Fruit fly (Drosophila melanogaster) whole organism, pupa: ENCODE measurements around the gene CG11760.

Experiments used
- CG10348 ChIP-seq: fragments of 200-800 bp; sonication (Bioruptor generic); IDR thresholded peaks from 2 replicates; pipeline ENCODE4 v1.3.6; 2022; ENCODE audit warnings: missing biosample characterization, missing genetic modification characterization
- CG12605 ChIP-seq: fragments of 200-800 bp; sonication (Bioruptor generic); IDR thresholded peaks from 2 replicates; pipeline ENCODE4 v1.3.6; 2022; ENCODE audit warnings: missing biosample characterization, missing genetic modification characterization
- CG13204 ChIP-seq: fragments of 200-800 bp; sonication (Bioruptor generic); optimal IDR thresholded peaks from 2 replicates; lab custom pipeline; 2018; ENCODE audit warnings: missing biosample characterization, mild to moderate bottlenecking, missing genetic modification characterization, moderate library complexity
- CG14655 ChIP-seq: fragments of 200-800 bp; sonication (Bioruptor generic); optimal IDR thresholded peaks from 3 replicates; lab custom pipeline; 2017; ENCODE audit warnings: mild to moderate bottlenecking, missing biosample characterization, missing genetic modification reagents, missing genetic modification characterization
- CG15710 ChIP-seq: fragments of 200-800 bp; sonication (Bioruptor generic); optimal IDR thresholded peaks from 2 replicates; lab custom pipeline; 2018; ENCODE audit warnings: missing biosample characterization, mild to moderate bottlenecking, missing genetic modification characterization, moderate library complexity
- CG17806 ChIP-seq: fragments of 200-800 bp; sonication (Bioruptor generic); optimal IDR thresholded peaks from 2 replicates; lab custom pipeline; 2018; ENCODE audit warnings: missing biosample characterization, mild to moderate bottlenecking, missing genetic modification characterization, moderate library complexity
- CG32121 ChIP-seq: fragments of 200-800 bp; sonication (Bioruptor generic); IDR thresholded peaks from 2 replicates; pipeline ENCODE4 v1.3.6; 2022; ENCODE audit warnings: missing biosample characterization, missing genetic modification characterization
- CG34367 ChIP-seq: fragments of 200-800 bp; sonication (Bioruptor generic); optimal IDR thresholded peaks from 2 replicates; lab custom pipeline; 2018; ENCODE audit warnings: missing biosample characterization, mild to moderate bottlenecking, missing genetic modification characterization
- CG4496 ChIP-seq: fragments of 200-800 bp; sonication (Bioruptor generic); IDR thresholded peaks from 3 replicates; pipeline ENCODE4 v1.3.6; 2022; ENCODE audit warnings: missing biosample characterization, missing genetic modification characterization
- CG8159 ChIP-seq: fragments of 200-800 bp; sonication (Bioruptor generic); optimal IDR thresholded peaks from 3 replicates; lab custom pipeline; 2018; ENCODE audit warnings: missing biosample characterization, mild to moderate bottlenecking, missing genetic modification characterization, moderate library complexity
- CG8301 ChIP-seq: fragments of 200-800 bp; sonication (Bioruptor generic); optimal IDR thresholded peaks from 2 replicates; lab custom pipeline; 2018; ENCODE audit warnings: missing biosample characterization, mild to moderate bottlenecking, missing genetic modification characterization
- CG9948 ChIP-seq: fragments of 200-800 bp; sonication (Bioruptor generic); optimal IDR thresholded peaks from 2 replicates; lab custom pipeline; 2018; ENCODE audit warnings: missing biosample characterization, mild to moderate bottlenecking, missing genetic modification characterization, moderate library complexity
- D1 ChIP-seq: fragments of 200-800 bp; sonication (Bioruptor generic); optimal IDR thresholded peaks from 2 replicates; lab custom pipeline; 2018; ENCODE audit warnings: missing biosample characterization, mild to moderate bottlenecking, missing genetic modification characterization, moderate library complexity
- EcR ChIP-seq: fragments of 200-800 bp; sonication (Bioruptor generic); optimal IDR thresholded peaks from 3 replicates; lab custom pipeline; 2019; ENCODE audit warnings: missing biosample characterization, missing genetic modification characterization, mild to moderate bottlenecking, moderate library complexity, missing genetic modification reagents
- Ets98B ChIP-seq: fragments of 200-800 bp; sonication (Bioruptor generic); IDR thresholded peaks from 2 replicates; pipeline ENCODE4 v1.3.6; 2022; ENCODE audit warnings: missing biosample characterization, missing genetic modification characterization
- Pif1A ChIP-seq: fragments of 200-800 bp; sonication (Bioruptor generic); optimal IDR thresholded peaks from 3 replicates; lab custom pipeline; 2016; ENCODE audit warnings: missing biosample characterization, missing genetic modification characterization
- Pif1B ChIP-seq: fragments of 200-800 bp; sonication (Bioruptor generic); optimal IDR thresholded peaks from 3 replicates; lab custom pipeline; 2016; ENCODE audit warnings: missing biosample characterization, missing genetic modification characterization
- Snoo ChIP-seq: fragments of 200-800 bp; sonication (Bioruptor generic); optimal IDR thresholded peaks from 3 replicates; lab custom pipeline; 2017; ENCODE audit warnings: missing biosample characterization, mild to moderate bottlenecking, missing genetic modification characterization, inconsistent platforms
- fd96Ca ChIP-seq: fragments of 200-800 bp; sonication (Bioruptor generic); IDR thresholded peaks from 3 replicates; pipeline ENCODE4 v1.3.6; 2022; ENCODE audit warnings: missing biosample characterization, missing genetic modification characterization
- gl ChIP-seq: fragments of 200-800 bp; sonication (Bioruptor generic); optimal IDR thresholded peaks from 2 replicates; lab custom pipeline; 2018; ENCODE audit warnings: missing biosample characterization, mild to moderate bottlenecking, missing genetic modification characterization
- rn ChIP-seq: fragments of 200-800 bp; sonication (Bioruptor generic); IDR thresholded peaks from 2 replicates; pipeline ENCODE4 v1.3.6; 2022; ENCODE audit warnings: missing biosample characterization, missing genetic modification characterization

Gene CG11760

dm6 chr3R:8676560-8677000 lies 42.4 kb upstream of the CG11760 start, which contains the start of the genes Unc50, CG11755 and CG8043:
TSS of gene Unc50 (minus strand) at chr3R:8676613.
TSS of gene CG11755 (plus strand) at chr3R:8676915.
TSS of gene CG8043 (plus strand) at chr3R:8676915.
- no peak for TF ChIP-seq CG4496
- no peak for TF ChIP-seq CG13204 (GFP tag; lab: Kevin White, UChicago)
- peak; percentile 56 for TF ChIP-seq CG34367 (tag; lab: Kevin White, UChicago)
- peak; percentile 67 for TF ChIP-seq CG9948
- TF ChIP-seq D1 (tag; lab: Kevin White, UChicago): no peak
- TF ChIP-seq Ets98B (GFP tag; lab: Robert Waterston, UW): peak; percentile 51
- no peak for TF ChIP-seq CG14655 (GFP tag; lab: Kevin White, UChicago)
- no peak for TF ChIP-seq CG8301 (tag; lab: Kevin White, UChicago)
- no peak for TF ChIP-seq Pif1A (GFP tag; lab: Kevin White, UChicago)
- TF ChIP-seq CG10348: peak; percentile 27; the same call in 1 of the 2 replicates
- TF ChIP-seq fd96Ca (GFP tag; lab: Robert Waterston, UW): peak; percentile 73
- TF ChIP-seq CG12605: no peak
- TF ChIP-seq CG32121 (GFP tag; lab: Robert Waterston, UW): 0 out of 2 replicates have a peak, but pooled peaks have one; percentile 50
- TF ChIP-seq CG17806 (tag; lab: Kevin White, UChicago): no peak
- TF ChIP-seq EcR: no peak
- TF ChIP-seq Pif1B (GFP tag; lab: Kevin White, UChicago): peak; percentile 62
- peak; percentile 75 for TF ChIP-seq CG8159 (tag; lab: Kevin White, UChicago)
- TF ChIP-seq CG15710: peak; percentile 66
- TF ChIP-seq gl (tag; lab: Kevin White, UChicago): no peak
- peak; percentile 34; the same call in 1 of the 2 replicates for TF ChIP-seq rn (GFP tag; lab: Robert Waterston, UW)
- TF ChIP-seq Snoo: peak; percentile 59

- TF ChIP-seq CG10348: no peak
- no peak for TF ChIP-seq gl (tag; lab: Kevin White, UChicago)
- TF ChIP-seq CG15710: no peak
- TF ChIP-seq CG14655 (GFP tag; lab: Kevin White, UChicago): no peak
- no peak for TF ChIP-seq Pif1B (GFP tag; lab: Kevin White, UChicago)
- TF ChIP-seq CG17806 (tag; lab: Kevin White, UChicago): no peak
- TF ChIP-seq EcR: no peak
- no peak for TF ChIP-seq CG9948
- no peak for TF ChIP-seq D1 (tag; lab: Kevin White, UChicago)
- TF ChIP-seq CG13204 (GFP tag; lab: Kevin White, UChicago): no peak
- no peak for TF ChIP-seq Snoo
- no peak for TF ChIP-seq fd96Ca (GFP tag; lab: Robert Waterston, UW)
- no peak for TF ChIP-seq CG4496
- TF ChIP-seq, all 21 proteins: peak for 0
Observed at dm6 chr3R:8679934-8680333, 39.1 kb upstream of the CG11760 start, which contains the start of gene CG33325. TSS of gene CG33325 (minus strand) at chr3R:8680034.

dm6 chr3R:8680611-8681010 lies 38.4 kb upstream of the CG11760 start:
- TF ChIP-seq CG34367 (tag; lab: Kevin White, UChicago): no peak
- no peak for TF ChIP-seq CG17806 (tag; lab: Kevin White, UChicago)
- no peak for TF ChIP-seq CG8159 (tag; lab: Kevin White, UChicago)
- no peak for TF ChIP-seq CG13204 (GFP tag; lab: Kevin White, UChicago)
- no peak for TF ChIP-seq fd96Ca (GFP tag; lab: Robert Waterston, UW)
- TF ChIP-seq Pif1B (GFP tag; lab: Kevin White, UChicago): no peak
- TF ChIP-seq EcR: no peak
- no peak for TF ChIP-seq CG12605
- no peak for TF ChIP-seq Pif1A (GFP tag; lab: Kevin White, UChicago)
- no peak for TF ChIP-seq D1 (tag; lab: Kevin White, UChicago)
- TF ChIP-seq CG8301 (tag; lab: Kevin White, UChicago): no peak
- no peak for TF ChIP-seq gl (tag; lab: Kevin White, UChicago)
- no peak for TF ChIP-seq CG10348
- TF ChIP-seq rn (GFP tag; lab: Robert Waterston, UW): no peak
- TF ChIP-seq Snoo: no peak
- no peak for TF ChIP-seq CG32121 (GFP tag; lab: Robert Waterston, UW)
- TF ChIP-seq CG15710: no peak
- no peak for TF ChIP-seq CG14655 (GFP tag; lab: Kevin White, UChicago)

dm6 chr3R:8683280-8683679 lies 35.7 kb upstream of the CG11760 start:
- TF ChIP-seq gl (tag; lab: Kevin White, UChicago) (no peak), CG13204 (GFP tag; lab: Kevin White, UChicago) (no peak), rn (GFP tag; lab: Robert Waterston, UW) (no peak), EcR (no peak), CG17806 (tag; lab: Kevin White, UChicago) (no peak), fd96Ca (GFP tag; lab: Robert Waterston, UW) (no peak), CG4496 (no peak), CG10348 (no peak), CG9948 (no peak)

- TF ChIP-seq EcR: no peak
- no peak for TF ChIP-seq CG14655 (GFP tag; lab: Kevin White, UChicago)
- no peak for TF ChIP-seq CG10348
- TF ChIP-seq CG8159 (tag; lab: Kevin White, UChicago): no peak
- TF ChIP-seq CG32121 (GFP tag; lab: Robert Waterston, UW): no peak
- TF ChIP-seq Snoo: no peak
- no peak for TF ChIP-seq Pif1B (GFP tag; lab: Kevin White, UChicago)
- TF ChIP-seq CG17806 (tag; lab: Kevin White, UChicago): no peak
- TF ChIP-seq gl (tag; lab: Kevin White, UChicago): no peak
- no peak for TF ChIP-seq CG13204 (GFP tag; lab: Kevin White, UChicago)
Observed at dm6 chr3R:8684328-8685177, 34.4 kb upstream of the CG11760 start, which contains the start of gene CG44227. TSS of gene CG44227 (minus strand) at chr3R:8685176.
